Worm (Caenorhabditis elegans) whole organism, young adult: Measurements from ENCODE around the gene hst-3.2.
A peak's percentile ranks its signal among the peaks of the same experiment; 100 is the strongest.

ENCODE experiments used
- B0336.3 ChIP-seq: fragments of 200-800 bp; sonication (Bioruptor generic); IDR thresholded peaks from 2 replicates; pipeline ENCODE4 v1.3.6; 2022; ENCODE audit warnings: missing genetic modification characterization, missing compliant biosample characterization
- F33H1.4 ChIP-seq: fragments of 200-800 bp; sonication (Bioruptor generic); IDR thresholded peaks from 2 replicates; pipeline ENCODE4 v1.3.6; 2022; ENCODE audit warnings: missing genetic modification reagents, missing genetic modification characterization, missing compliant biosample characterization
- F39B2.1 ChIP-seq: fragments of 200-800 bp; sonication (Bioruptor generic); IDR thresholded peaks from 2 replicates; pipeline ENCODE4 v1.3.6; 2022; ENCODE audit warnings: missing genetic modification reagents, missing genetic modification characterization, missing compliant biosample characterization
- Y53G8AR.9 ChIP-seq: fragments of 200-800 bp; sonication (Bioruptor generic); conservative IDR thresholded peaks from 2 replicates; pipeline ENCODE4 v1.3.6; 2022; ENCODE audit warnings: missing genetic modification reagents, missing genetic modification characterization, missing compliant biosample characterization
- ZK185.1 ChIP-seq: sonication (generic microtip); optimal IDR thresholded peaks from 2 replicates; lab custom pipeline; 2016; ENCODE audit warnings: mild to moderate bottlenecking, missing genetic modification characterization, missing compliant biosample characterization; ENCODE audit not compliant: poor library complexity, severe bottlenecking
- akir-1 ChIP-seq: fragments of 200-800 bp; sonication (Bioruptor generic); optimal IDR thresholded peaks from 2 replicates; lab custom pipeline; 2018; ENCODE audit warnings: mild to moderate bottlenecking, missing genetic modification characterization, moderate library complexity, missing compliant biosample characterization
- aptf-3 ChIP-seq: fragments of 200-800 bp; sonication (Bioruptor generic); IDR thresholded peaks from 2 replicates; pipeline ENCODE4 v1.3.6; 2022; ENCODE audit warnings: missing genetic modification characterization, missing compliant biosample characterization
- atf-7 ChIP-seq: sonication (generic microtip); optimal IDR thresholded peaks from 2 replicates; lab custom pipeline; 2017; ENCODE audit warnings: mild to moderate bottlenecking, missing genetic modification characterization, missing compliant biosample characterization
- bed-1 ChIP-seq: fragments of 200-800 bp; sonication (Bioruptor generic); IDR thresholded peaks from 2 replicates; pipeline ENCODE4 v1.3.6; 2022; ENCODE audit warnings: missing genetic modification reagents, missing genetic modification characterization, missing compliant biosample characterization
- bed-2 ChIP-seq: fragments of 200-800 bp; sonication (Bioruptor generic); IDR thresholded peaks from 2 replicates; pipeline ENCODE4 v1.3.6; 2022; ENCODE audit warnings: missing genetic modification reagents, missing genetic modification characterization, missing compliant biosample characterization
- cebp-1 ChIP-seq, 2 experiments: fragments of 200-800 bp in 1 of 2; sonication (Bioruptor generic) in 1 of 2; sonication (generic microtip) in 1 of 2; IDR thresholded peaks in 1 of 2; optimal IDR thresholded peaks in 1 of 2; 2 replicates each; pipeline versions ENCODE4 v1.3.6 to Lab custom; 2017 to 2022; ENCODE audit warnings: missing compliant biosample characterization in 2 of 2, missing genetic modification characterization in 2 of 2, mild to moderate bottlenecking in 1 of 2, missing genetic modification reagents in 1 of 2, moderate library complexity in 1 of 2
- ceh-40 ChIP-seq: fragments of 200-800 bp; sonication (Bioruptor generic); IDR thresholded peaks from 2 replicates; pipeline ENCODE4 v1.3.6; 2022; ENCODE audit warnings: missing genetic modification characterization, missing compliant biosample characterization
- ceh-91 ChIP-seq: fragments of 200-800 bp; sonication (Bioruptor generic); IDR thresholded peaks from 2 replicates; pipeline ENCODE4 v1.3.6; 2022; ENCODE audit warnings: missing genetic modification reagents, missing genetic modification characterization, missing compliant biosample characterization
- chd-7 ChIP-seq: sonication (generic microtip); optimal IDR thresholded peaks from 2 replicates; lab custom pipeline; 2016; ENCODE audit warnings: mild to moderate bottlenecking, missing genetic modification characterization, moderate library complexity, missing compliant biosample characterization
- dpff-1 ChIP-seq: sonication (generic microtip); optimal IDR thresholded peaks from 2 replicates; lab custom pipeline; 2017; ENCODE audit warnings: mild to moderate bottlenecking, missing genetic modification characterization, missing compliant biosample characterization
- efl-1 ChIP-seq: fragments of 150-350 bp; optimal IDR thresholded peaks from 2 replicates; lab custom pipeline; 2014; ENCODE audit warnings: missing biosample characterization, missing genetic modification reagents, missing genetic modification characterization
- hrde-1 ChIP-seq: sonication (generic microtip); optimal IDR thresholded peaks from 2 replicates; lab custom pipeline; 2016; ENCODE audit warnings: missing genetic modification characterization, mild to moderate bottlenecking, missing compliant biosample characterization, moderate library complexity, missing genotype, missing genetic modification reagents, borderline replicate concordance
- lag-1 ChIP-seq: fragments of 200-800 bp; sonication (Bioruptor generic); IDR thresholded peaks from 2 replicates; pipeline ENCODE4 v1.3.6; 2022; ENCODE audit warnings: missing genetic modification reagents, missing genetic modification characterization, missing compliant biosample characterization
- let-526 ChIP-seq: fragments of 200-800 bp; sonication (Bioruptor generic); IDR thresholded peaks from 2 replicates; pipeline ENCODE4 v1.3.6; 2022; ENCODE audit warnings: missing genetic modification reagents, missing genetic modification characterization, missing compliant biosample characterization
- lir-1 ChIP-seq: fragments of 200-800 bp; sonication (Bioruptor generic); conservative IDR thresholded peaks from 2 replicates; pipeline ENCODE4 v1.3.6; 2022; ENCODE audit warnings: missing genetic modification reagents, missing genetic modification characterization, missing compliant biosample characterization
- madf-6 ChIP-seq: fragments of 200-800 bp; sonication (Bioruptor generic); IDR thresholded peaks from 2 replicates; pipeline ENCODE4 v1.3.6; 2022; ENCODE audit warnings: missing genetic modification reagents, missing genetic modification characterization, missing compliant biosample characterization
- nfyb-1 ChIP-seq: fragments of 200-800 bp; sonication (Bioruptor generic); IDR thresholded peaks from 2 replicates; pipeline ENCODE4 v1.3.6; 2022; ENCODE audit warnings: missing genetic modification reagents, missing genetic modification characterization, missing compliant biosample characterization
- nhr-179 ChIP-seq: sonication (generic microtip); optimal IDR thresholded peaks from 2 replicates; lab custom pipeline; 2016; ENCODE audit warnings: mild to moderate bottlenecking, missing genetic modification characterization, missing compliant biosample characterization
- nhr-27 ChIP-seq: fragments of 200-800 bp; sonication (Bioruptor generic); optimal IDR thresholded peaks from 2 replicates; lab custom pipeline; 2018; ENCODE audit warnings: mild to moderate bottlenecking, missing genetic modification characterization, moderate library complexity, missing compliant biosample characterization
- nhr-80 ChIP-seq: sonication (generic microtip); optimal IDR thresholded peaks from 2 replicates; lab custom pipeline; 2016; ENCODE audit warnings: missing genetic modification characterization, missing compliant biosample characterization
- nhr-90 ChIP-seq: sonication (generic microtip); optimal IDR thresholded peaks from 2 replicates; lab custom pipeline; 2016; ENCODE audit warnings: missing genotype, mild to moderate bottlenecking, missing genetic modification characterization, missing compliant biosample characterization
- unc-62 ChIP-seq: fragments of 150-350 bp; optimal IDR thresholded peaks from 2 replicates; lab custom pipeline; 2014; ENCODE audit warnings: missing biosample characterization, missing genetic modification reagents, missing genetic modification characterization
- ztf-22 ChIP-seq: fragments of 200-800 bp; sonication (Bioruptor generic); optimal IDR thresholded peaks from 2 replicates; lab custom pipeline; 2018; ENCODE audit warnings: mild to moderate bottlenecking, missing genetic modification characterization, moderate library complexity, missing compliant biosample characterization
- ztf-25 ChIP-seq: fragments of 200-800 bp; sonication (Bioruptor generic); IDR thresholded peaks from 2 replicates; pipeline ENCODE4 v1.3.6; 2022; ENCODE audit warnings: missing genetic modification reagents, missing genetic modification characterization, missing compliant biosample characterization

The hst-3.2 gene

DNA sequence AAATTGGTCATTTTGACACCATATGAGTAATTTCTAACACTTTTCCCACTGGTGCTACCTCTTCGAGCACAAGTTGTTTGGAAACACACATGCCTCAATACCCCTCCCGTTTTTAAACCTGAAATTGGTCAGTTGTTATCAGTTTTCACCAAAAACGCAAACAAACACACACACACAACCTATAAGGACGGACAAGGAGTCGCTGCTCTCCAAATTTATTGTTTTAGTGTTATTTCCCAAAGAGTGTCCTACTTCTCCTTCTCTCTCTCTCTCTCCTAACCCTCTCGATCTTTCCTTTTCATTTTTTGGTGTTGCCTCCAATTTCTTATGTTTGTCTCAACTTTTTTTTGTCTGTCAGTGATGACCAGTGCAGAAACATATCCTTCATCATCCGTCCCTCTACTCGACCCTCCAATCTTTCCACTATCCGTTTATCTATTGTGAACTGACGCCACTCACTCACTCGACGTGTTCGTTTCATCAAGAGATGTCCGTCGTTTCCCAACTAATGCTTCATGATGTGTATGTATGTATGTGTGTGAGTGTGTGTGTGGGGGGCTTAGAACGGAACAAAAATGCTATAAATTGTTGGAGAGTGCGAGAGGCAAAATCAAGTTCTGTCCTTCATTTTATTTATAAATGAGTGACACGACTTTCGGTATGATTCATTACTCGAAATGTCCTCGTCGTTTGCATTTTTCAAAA, 19.9 kb downstream of the hst-3.2 start:
- TF ChIP-seq nhr-80 (tag; lab: Kevin White, UChicago) (peak; percentile 56), cebp-1 (GFP tag; IDR thresholded peaks at IDR 0.05; lab: Robert Waterston, UW) (no peak), cebp-1 (tag; optimal IDR thresholded peaks at IDR 0.05; lab: Kevin White, UChicago) (peak; percentile 1), lir-1 (no peak)

ce11 chrX:2902854-2903253, 20.9 kb downstream of the hst-3.2 start:
- no peak for TF ChIP-seq nhr-27 (tag; lab: Kevin White, UChicago)

DNA sequence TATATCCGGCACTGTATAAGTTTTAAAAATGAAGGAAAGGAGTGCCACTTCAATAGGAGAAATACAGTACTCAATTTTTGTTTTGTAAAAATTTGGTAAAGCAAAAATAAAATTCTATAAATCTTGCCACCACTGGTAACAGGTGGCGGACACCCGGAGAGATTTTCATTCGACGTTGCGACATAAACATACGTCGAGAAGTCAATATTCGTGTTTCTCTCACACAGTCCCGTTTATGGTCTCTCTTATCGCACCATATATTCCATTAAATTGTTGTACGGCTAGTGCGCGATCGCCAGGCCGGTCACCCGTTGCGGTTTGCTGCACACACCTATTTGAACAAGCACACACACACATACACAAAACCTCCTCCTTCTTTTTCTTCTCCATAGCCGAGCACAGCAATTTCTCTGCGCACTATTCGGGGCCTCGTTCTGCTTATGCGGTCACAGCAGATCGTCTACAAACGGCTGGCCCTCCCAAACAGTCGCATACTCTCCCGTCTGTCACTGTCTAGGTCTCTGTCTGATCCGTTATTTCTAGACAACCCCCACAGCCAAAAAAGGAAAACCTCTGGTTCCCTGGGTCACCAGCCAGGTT, 22.8 kb downstream of the hst-3.2 start:
- TF ChIP-seq nfyb-1 (GFP tag; lab: Robert Waterston, UW) (0 out of 2 replicates have a peak, but pooled peaks have one; percentile 21), nhr-179 (tag; lab: Kevin White, UChicago) (no peak)

DNA sequence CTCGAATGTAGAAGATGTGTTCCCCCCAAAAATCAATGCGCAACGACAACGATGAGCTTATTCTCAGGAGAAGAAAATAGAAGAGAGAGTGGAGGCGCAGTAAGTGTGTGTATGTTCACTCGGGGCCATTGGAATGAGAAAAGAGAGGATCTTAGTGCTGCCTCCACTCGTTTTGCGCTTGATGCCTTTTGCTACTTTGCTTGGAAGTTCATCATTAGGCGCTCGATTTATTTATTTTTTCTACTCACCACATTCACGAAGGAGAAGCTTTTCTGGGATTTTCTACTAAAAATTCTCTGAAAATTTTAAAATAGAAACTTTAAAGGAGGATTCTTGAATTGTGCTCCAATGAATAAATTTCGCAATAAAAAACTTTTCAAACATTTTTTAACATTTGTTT, 25.5 kb downstream of the hst-3.2 start, which contains the start of gene F52B10.3:
Gene F52B10.3 (minus strand): TSS at position 101 of the 400 bp plus-strand sequence.
- no peak for TF ChIP-seq hrde-1 (tag; lab: Kevin White, UChicago)
- TF ChIP-seq efl-1 (GFP tag; lab: Kevin White, UChicago) = no peak
- no peak for TF ChIP-seq lag-1 (GFP tag; lab: Robert Waterston, UW)
- no peak for TF ChIP-seq cebp-1 (GFP tag; IDR thresholded peaks at IDR 0.05; lab: Robert Waterston, UW)
- TF ChIP-seq cebp-1 (tag; optimal IDR thresholded peaks at IDR 0.05; lab: Kevin White, UChicago) = peak; percentile 40
- no peak for TF ChIP-seq bed-2 (GFP tag; lab: Robert Waterston, UW)
- no peak for TF ChIP-seq unc-62 (GFP tag; lab: Kevin White, UChicago)
- TF ChIP-seq, all 124 proteins: peak for 1

ce11 chrX:2895646-2896045, 28.1 kb downstream of the hst-3.2 start:
- TF ChIP-seq atf-7 (no peak), nhr-90 (tag; lab: Kevin White, UChicago) (no peak), akir-1 (GFP tag; lab: Kevin White, UChicago) (no peak), aptf-3 (GFP tag; lab: Robert Waterston, UW) (no peak), Y53G8AR.9 (GFP tag; lab: Robert Waterston, UW) (no peak), F33H1.4 (GFP tag; lab: Robert Waterston, UW) (no peak), ceh-91 (GFP tag; lab: Robert Waterston, UW) (no peak), B0336.3 (GFP tag; lab: Robert Waterston, UW) (no peak), ceh-40 (no peak), ZK185.1 (tag; lab: Kevin White, UChicago) (no peak), ztf-22 (GFP tag; lab: Kevin White, UChicago) (no peak), dpff-1 (tag; lab: Kevin White, UChicago) (no peak), ztf-25 (no peak), madf-6 (GFP tag; lab: Robert Waterston, UW) (no peak), bed-1 (GFP tag; lab: Robert Waterston, UW) (no peak), chd-7 (no peak), F39B2.1 (no peak), nhr-27 (tag; lab: Kevin White, UChicago) (no peak), let-526 (GFP tag; lab: Robert Waterston, UW) (no peak)
